Worm (Caenorhabditis elegans): ENCODE results near the gene Y26E6A.3.
A peak's percentile ranks its signal among the peaks of the same experiment; 100 is the strongest.

Y26E6A.3 gene

DNA sequence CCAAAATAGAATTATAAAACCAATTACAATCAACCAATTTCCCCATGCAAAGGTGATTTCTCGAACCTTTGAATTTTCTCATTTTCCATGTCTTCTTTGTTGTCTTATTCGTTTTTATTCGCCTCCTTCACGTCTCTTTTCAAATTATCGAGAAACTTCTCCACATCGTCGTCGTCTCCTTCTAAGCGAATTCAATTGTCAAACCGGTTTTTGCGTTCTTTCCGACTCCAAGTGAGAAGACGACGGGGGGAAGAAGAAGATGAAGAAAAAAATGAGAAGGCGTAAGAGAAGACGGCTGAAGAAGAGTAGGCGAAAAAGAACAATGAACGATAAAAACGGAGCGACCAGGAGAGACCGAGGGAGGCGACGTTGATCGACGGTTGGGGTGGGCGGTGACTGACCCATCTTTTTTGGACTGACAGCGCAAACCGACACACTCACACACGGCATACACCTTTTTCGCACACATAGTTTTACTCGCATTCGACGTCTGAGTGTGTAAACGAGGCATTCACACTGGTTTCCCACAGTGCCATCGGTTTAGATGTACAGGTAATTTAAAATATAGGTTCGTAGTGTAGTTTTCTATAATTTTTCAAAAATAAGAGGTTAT is 10.7 kb upstream of the Y26E6A.3 start (continued):
- TF ChIP-seq tra-1 (GFP tag; IDR thresholded peaks at IDR 0.05) (no peak), duxl-1 (tag; optimal IDR thresholded peaks at IDR 0.05; ENCODE audit: poor library complexity) (no peak), lin-13 (GFP tag; optimal IDR thresholded peaks at IDR 0.05) (no peak), mep-1 (tag; optimal IDR thresholded peaks at IDR 0.05) (peak; percentile 74), saeg-2 (GFP tag; IDR thresholded peaks at IDR 0.05) (no peak), spr-1 (tag; optimal IDR thresholded peaks at IDR 0.05) (no peak), nhr-237 (tag; optimal IDR thresholded peaks at IDR 0.05) (no peak), unc-62 (GFP tag; optimal IDR thresholded peaks at IDR 0.05 in 1 of 2) (peak in 1 of 2 experiments; percentile 95), unc-62 (tag; optimal IDR thresholded peaks at IDR 0.05) (no peak), zip-2 (tag; optimal IDR thresholded peaks at IDR 0.05) (no peak), nhr-42 (GFP tag; IDR thresholded peaks at IDR 0.05) (no peak), nhr-41 (GFP tag; IDR thresholded peaks at IDR 0.05) (no peak), ceh-20 (GFP tag; IDR thresholded peaks at IDR 0.05) (no peak), nhr-25 (tag; optimal IDR thresholded peaks at IDR 0.05; ENCODE audit: borderline replicate concordance, insufficient read depth) (peak; percentile 68), mxl-3 (GFP tag; optimal IDR thresholded peaks at IDR 0.05) (peak; percentile 57), ceh-28 (tag; optimal IDR thresholded peaks at IDR 0.05) (no peak), madf-5 (GFP tag; IDR thresholded peaks at IDR 0.05) (no peak), F26F4.8 (GFP tag; conservative IDR thresholded peaks at IDR 0.05) (no peak), hmg-1.1 (GFP tag; IDR thresholded peaks at IDR 0.05) (0 out of 2 replicates have a peak, but pooled peaks have one; percentile 34), nhr-102 (tag; optimal IDR thresholded peaks at IDR 0.05) (peak; percentile 5), nhr-111 (GFP tag; optimal IDR thresholded peaks at IDR 0.05) (no peak), madf-9 (GFP tag; conservative IDR thresholded peaks at IDR 0.05) (no peak), daf-19 (GFP tag; conservative IDR thresholded peaks at IDR 0.05) (no peak), mes-2 (tag; optimal IDR thresholded peaks at IDR 0.05; ENCODE audit: poor library complexity, severe bottlenecking) (no peak), F10B5.3 (tag; optimal IDR thresholded peaks at IDR 0.05) (no peak), ces-1 (GFP tag; optimal IDR thresholded peaks at IDR 0.05) (peak; percentile 11), dmd-6 (GFP tag; IDR thresholded peaks at IDR 0.05) (peak; percentile 25; the same call in 1 of the 2 replicates), D1046.2 (GFP tag; IDR thresholded peaks at IDR 0.05) (no peak), aha-1 (tag) (peak; percentile 90), T26A8.4 (GFP tag; IDR thresholded peaks at IDR 0.05) (peak; percentile 51; the same call in 1 of the 2 replicates), set-16 (GFP tag; IDR thresholded peaks at IDR 0.05) (peak; percentile 47), zfp-3 (GFP tag; conservative IDR thresholded peaks at IDR 0.05) (0 out of 2 replicates have a peak, but pooled peaks have one; percentile 21), nhr-76 (tag; optimal IDR thresholded peaks at IDR 0.05) (no peak), daf-16 (GFP tag; optimal IDR thresholded peaks at IDR 0.05) (no peak), daf-16 (tag; optimal IDR thresholded peaks at IDR 0.05) (no peak), daf-8 (GFP tag; IDR thresholded peaks at IDR 0.05) (no peak), dmd-9 (GFP tag; IDR thresholded peaks at IDR 0.05) (no peak), zip-11 (GFP tag; IDR thresholded peaks at IDR 0.05) (no peak), jun-1 (tag; optimal IDR thresholded peaks at IDR 0.05) (no peak), Y105C5A.15 (GFP tag; IDR thresholded peaks at IDR 0.05) (no peak), ztf-7 (tag; optimal IDR thresholded peaks at IDR 0.05) (no peak), egl-27 (tag; optimal IDR thresholded peaks at IDR 0.05) (no peak), pha-4 (GFP tag; IDR thresholded peaks at IDR 0.05) (no peak), pha-4 (tag; optimal IDR thresholded peaks at IDR 0.05) (no peak), lsy-2 (tag; optimal IDR thresholded peaks at IDR 0.05) (peak in 1 of 2 experiments; percentile 46), dmd-8 (GFP tag; IDR thresholded peaks at IDR 0.05) (no peak), mdl-1 (tag; optimal IDR thresholded peaks at IDR 0.05) (peak in 1 of 2 experiments; percentile 25), ceh-62 (tag; optimal IDR thresholded peaks at IDR 0.05) (no peak), nhr-11 (tag; optimal IDR thresholded peaks at IDR 0.05) (no peak), zfp-2 (tag; optimal IDR thresholded peaks at IDR 0.05) (no peak)
